Worm (Caenorhabditis elegans) whole organism, L2 larva: ENCODE data around the gene F14E5.2.

Experiments
- aly-2 ChIP-seq: fragments of 150-350 bp; optimal IDR thresholded peaks from 2 replicates; lab custom pipeline; 2014; ENCODE audit warnings: missing biosample characterization, missing genetic modification characterization
- ama-1 ChIP-seq: fragments of 150-350 bp; optimal IDR thresholded peaks from 2 replicates; lab custom pipeline; 2018; ENCODE audit warnings: inconsistent platforms
- lin-11 ChIP-seq: fragments of 150-350 bp; sonication (generic microtip); optimal IDR thresholded peaks from 2 replicates; lab custom pipeline; 2014; ENCODE audit warnings: missing biosample characterization, missing genetic modification characterization, inconsistent platforms, mixed read lengths
- nhr-23 ChIP-seq: fragments of 150-350 bp; optimal IDR thresholded peaks from 2 replicates; lab custom pipeline; 2014; ENCODE audit warnings: missing biosample characterization, missing genetic modification reagents, missing genetic modification characterization
- skn-1 ChIP-seq: sonication (generic microtip); optimal IDR thresholded peaks from 2 replicates; lab custom pipeline; 2017; ENCODE audit warnings: missing biosample characterization, missing genetic modification characterization
- ztf-11 ChIP-seq: sonication (generic microtip); optimal IDR thresholded peaks from 2 replicates; lab custom pipeline; 2017; ENCODE audit warnings: missing biosample characterization, missing genetic modification characterization

DNA sequence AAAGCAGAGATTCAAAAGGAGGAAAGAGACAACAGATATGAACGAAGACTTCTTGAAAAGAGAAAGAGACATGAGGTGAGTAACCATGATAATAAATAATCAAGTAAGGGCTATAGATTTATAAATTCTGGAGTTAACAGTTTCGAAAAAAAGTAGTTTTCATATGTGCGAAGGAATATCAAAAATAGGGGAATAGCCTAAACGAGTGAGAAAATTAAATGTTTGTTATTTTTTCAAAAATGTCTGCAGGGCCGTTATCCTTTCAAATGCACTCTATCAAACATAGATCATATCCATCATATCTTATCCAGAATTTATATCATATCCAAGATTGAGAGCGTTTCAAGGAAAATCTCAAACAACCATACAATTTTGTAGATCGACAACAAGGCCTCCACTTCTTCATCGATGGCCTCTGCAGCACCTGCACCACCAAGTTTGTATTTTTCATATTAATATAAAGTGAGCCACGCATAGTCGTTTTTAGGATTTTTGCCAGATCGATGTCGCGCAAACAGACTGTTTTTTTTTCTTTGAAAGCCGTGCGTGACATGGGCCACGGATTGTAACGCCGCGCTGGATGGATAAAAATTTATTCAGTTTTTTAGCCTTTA, 7.8 kb downstream of the F14E5.2 start:
- TF ChIP-seq nhr-23 (tag; lab: Kevin White, UChicago) (no peak), skn-1 (no peak), ama-1 (lab: Kevin White, UChicago) (no peak), lin-11 (tag; lab: Kevin White, UChicago) (no peak), ztf-11 (tag; lab: Kevin White, UChicago) (no peak), aly-2 (tag; lab: Kevin White, UChicago) (no peak)
